Worm (Caenorhabditis elegans) whole organism, early embryonic: ENCODE measurements around the gene irld-66.

Source experiments
- B0310.2 ChIP-seq: sonication (generic microtip); optimal IDR thresholded peaks from 2 replicates; lab custom pipeline; 2016; ENCODE audit warnings: mild to moderate bottlenecking, missing genetic modification characterization, missing compliant biosample characterization
- F13C5.2 ChIP-seq: sonication (generic microtip); optimal IDR thresholded peaks from 2 replicates; lab custom pipeline; 2017; ENCODE audit warnings: mild to moderate bottlenecking, missing genetic modification characterization, inconsistent platforms, missing compliant biosample characterization
- aly-1 ChIP-seq: sonication (generic microtip); optimal IDR thresholded peaks from 2 replicates; lab custom pipeline; 2016; ENCODE audit warnings: missing genetic modification characterization, missing compliant biosample characterization
- ama-1 ChIP-seq: fragments of 150-350 bp; optimal IDR thresholded peaks from 2 replicates; lab custom pipeline; 2014
- ceh-13 ChIP-seq: fragments of 200-800 bp; sonication (Bioruptor generic); optimal IDR thresholded peaks from 2 replicates; lab custom pipeline; 2018; ENCODE audit warnings: mild to moderate bottlenecking, missing genetic modification characterization, missing compliant biosample characterization
- ceh-36 ChIP-seq: sonication (generic microtip); optimal IDR thresholded peaks from 2 replicates; lab custom pipeline; 2016; ENCODE audit warnings: missing genetic modification characterization, inconsistent platforms, missing compliant biosample characterization
- ets-7 ChIP-seq: sonication (generic microtip); optimal IDR thresholded peaks from 2 replicates; lab custom pipeline; 2016; ENCODE audit warnings: missing genotype, missing genetic modification characterization, missing compliant biosample characterization
- flt-1 ChIP-seq: fragments of 200-800 bp; sonication (Bioruptor generic); IDR thresholded peaks from 2 replicates; pipeline ENCODE4 v1.3.6; 2022; ENCODE audit warnings: missing genetic modification characterization, missing compliant biosample characterization
- hmbx-1 ChIP-seq: sonication (generic microtip); optimal IDR thresholded peaks from 2 replicates; lab custom pipeline; 2016; ENCODE audit warnings: mild to moderate bottlenecking, missing genetic modification characterization, missing compliant biosample characterization
- hmg-4 ChIP-seq: fragments of 200-800 bp; sonication (Bioruptor generic); optimal IDR thresholded peaks from 2 replicates; lab custom pipeline; 2018; ENCODE audit warnings: mild to moderate bottlenecking, missing genetic modification characterization, missing compliant biosample characterization
- hnd-1 ChIP-seq: sonication (generic microtip); optimal IDR thresholded peaks from 2 replicates; lab custom pipeline; 2016; ENCODE audit warnings: missing genetic modification characterization, missing compliant biosample characterization
- pes-1 ChIP-seq: fragments of 200-800 bp; sonication (Bioruptor generic); IDR thresholded peaks from 2 replicates; pipeline ENCODE4 v1.3.6; 2022; ENCODE audit warnings: missing genetic modification reagents, missing genetic modification characterization, missing compliant biosample characterization
- scrt-1 ChIP-seq: fragments of 200-800 bp; sonication (Bioruptor generic); IDR thresholded peaks from 2 replicates; pipeline ENCODE4 v1.3.6; 2022; ENCODE audit warnings: missing genetic modification characterization, missing compliant biosample characterization
- sea-1 ChIP-seq: fragments of 200-800 bp; sonication (Bioruptor generic); conservative IDR thresholded peaks from 2 replicates; pipeline ENCODE4 v1.3.6; 2022; ENCODE audit warnings: missing genetic modification characterization, missing compliant biosample characterization
- tbx-11 ChIP-seq: fragments of 200-800 bp; sonication (Bioruptor generic); IDR thresholded peaks from 2 replicates; pipeline ENCODE4 v1.3.6; 2022; ENCODE audit warnings: missing genetic modification characterization, missing compliant biosample characterization
- tbx-37 ChIP-seq: fragments of 200-800 bp; sonication (Bioruptor generic); conservative IDR thresholded peaks from 2 replicates; pipeline ENCODE4 v1.3.6; 2022; ENCODE audit warnings: missing genetic modification reagents, missing genetic modification characterization, missing compliant biosample characterization
- tra-4 ChIP-seq: sonication (generic microtip); optimal IDR thresholded peaks from 2 replicates; lab custom pipeline; 2017; ENCODE audit warnings: missing genetic modification characterization, missing compliant biosample characterization

Gene irld-66

ce11 chrII:2940747-2941146 is at the start of gene irld-66:
Gene irld-66 (minus strand): TSS chrII:2940847.
- no peak for TF ChIP-seq hmbx-1 (tag; lab: Kevin White, UChicago)
- TF ChIP-seq ceh-13 (GFP tag; lab: Kevin White, UChicago): no peak
- no peak for TF ChIP-seq tra-4 (tag; lab: Kevin White, UChicago)
- TF ChIP-seq sea-1 (GFP tag; lab: Robert Waterston, UW): no peak
- TF ChIP-seq tbx-11 (GFP tag; lab: Robert Waterston, UW): no peak
- TF ChIP-seq hnd-1 (tag; lab: Kevin White, UChicago): no peak
- no peak for TF ChIP-seq ama-1 (lab: Kevin White, UChicago)
- no peak for TF ChIP-seq pes-1 (GFP tag; lab: Robert Waterston, UW)
- TF ChIP-seq hmg-4 (GFP tag; lab: Kevin White, UChicago): no peak
- no peak for TF ChIP-seq tbx-37 (GFP tag; lab: Robert Waterston, UW)
- no peak for TF ChIP-seq flt-1 (GFP tag; lab: Robert Waterston, UW)
- TF ChIP-seq B0310.2: no peak

ce11 chrII:2990089-2990488 is 49.4 kb upstream of the irld-66 start:
- TF ChIP-seq scrt-1 (GFP tag; lab: Robert Waterston, UW): no peak
- TF ChIP-seq F13C5.2 (tag; lab: Kevin White, UChicago): no peak
- peak; percentile 87 for TF ChIP-seq ceh-36
- no peak for TF ChIP-seq tbx-11 (GFP tag; lab: Robert Waterston, UW)

ce11 chrII:2989076-2989475 is 48.4 kb upstream of the irld-66 start:
- TF ChIP-seq ceh-36: peak; percentile 39

- TF ChIP-seq tbx-37 (GFP tag; lab: Robert Waterston, UW) (no peak), ceh-36 (no peak), hnd-1 (tag; lab: Kevin White, UChicago) (no peak), flt-1 (GFP tag; lab: Robert Waterston, UW) (no peak), pes-1 (GFP tag; lab: Robert Waterston, UW) (no peak)
Measured at ce11 chrII:2987854-2988350, 47.3 kb upstream of the irld-66 start, which contains the start of gene lido-7. Gene lido-7 (plus strand): TSS chrII:2988300.

- TF ChIP-seq hnd-1 (tag; lab: Kevin White, UChicago) (no peak), B0310.2 (no peak), ceh-36 (no peak), aly-1 (tag; lab: Kevin White, UChicago) (no peak), tbx-37 (GFP tag; lab: Robert Waterston, UW) (no peak), F13C5.2 (tag; lab: Kevin White, UChicago) (no peak), hmg-4 (GFP tag; lab: Kevin White, UChicago) (no peak), ceh-13 (GFP tag; lab: Kevin White, UChicago) (no peak), ets-7 (tag; lab: Kevin White, UChicago) (no peak), scrt-1 (GFP tag; lab: Robert Waterston, UW) (no peak), sea-1 (GFP tag; lab: Robert Waterston, UW) (no peak), flt-1 (GFP tag; lab: Robert Waterston, UW) (no peak)
Measured at ce11 chrII:2987122-2987556, 46.5 kb upstream of the irld-66 start.

- TF ChIP-seq ceh-36 (no peak), aly-1 (tag; lab: Kevin White, UChicago) (no peak), ceh-13 (GFP tag; lab: Kevin White, UChicago) (no peak), ets-7 (tag; lab: Kevin White, UChicago) (no peak), hmbx-1 (tag; lab: Kevin White, UChicago) (no peak), flt-1 (GFP tag; lab: Robert Waterston, UW) (no peak), tra-4 (tag; lab: Kevin White, UChicago) (no peak), sea-1 (GFP tag; lab: Robert Waterston, UW) (no peak), B0310.2 (no peak), tbx-37 (GFP tag; lab: Robert Waterston, UW) (no peak), tbx-11 (GFP tag; lab: Robert Waterston, UW) (no peak), F13C5.2 (tag; lab: Kevin White, UChicago) (no peak), hmg-4 (GFP tag; lab: Kevin White, UChicago) (no peak), ama-1 (lab: Kevin White, UChicago) (no peak), hnd-1 (tag; lab: Kevin White, UChicago) (no peak), scrt-1 (GFP tag; lab: Robert Waterston, UW) (no peak), pes-1 (GFP tag; lab: Robert Waterston, UW) (no peak)
Measured at ce11 chrII:2985935-2986498, 45.4 kb upstream of the irld-66 start.

- no peak for TF ChIP-seq ceh-13 (GFP tag; lab: Kevin White, UChicago)
- no peak for TF ChIP-seq hmg-4 (GFP tag; lab: Kevin White, UChicago)
- TF ChIP-seq tra-4 (tag; lab: Kevin White, UChicago): no peak
- TF ChIP-seq aly-1 (tag; lab: Kevin White, UChicago): no peak
- no peak for TF ChIP-seq hnd-1 (tag; lab: Kevin White, UChicago)
- TF ChIP-seq hmbx-1 (tag; lab: Kevin White, UChicago): no peak
- TF ChIP-seq F13C5.2 (tag; lab: Kevin White, UChicago): no peak
- no peak for TF ChIP-seq sea-1 (GFP tag; lab: Robert Waterston, UW)
- no peak for TF ChIP-seq pes-1 (GFP tag; lab: Robert Waterston, UW)
- no peak for TF ChIP-seq B0310.2
Measured at ce11 chrII:2985446-2985845, 44.8 kb upstream of the irld-66 start.

ce11 chrII:2984383-2984782 is 43.7 kb upstream of the irld-66 start:
- TF ChIP-seq sea-1 (GFP tag; lab: Robert Waterston, UW) (no peak), ama-1 (lab: Kevin White, UChicago) (no peak), scrt-1 (GFP tag; lab: Robert Waterston, UW) (no peak), hnd-1 (tag; lab: Kevin White, UChicago) (no peak), pes-1 (GFP tag; lab: Robert Waterston, UW) (no peak), hmbx-1 (tag; lab: Kevin White, UChicago) (no peak), F13C5.2 (tag; lab: Kevin White, UChicago) (no peak), tbx-37 (GFP tag; lab: Robert Waterston, UW) (no peak), flt-1 (GFP tag; lab: Robert Waterston, UW) (no peak), aly-1 (tag; lab: Kevin White, UChicago) (no peak), ceh-13 (GFP tag; lab: Kevin White, UChicago) (no peak), ets-7 (tag; lab: Kevin White, UChicago) (no peak), tbx-11 (GFP tag; lab: Robert Waterston, UW) (no peak), tra-4 (tag; lab: Kevin White, UChicago) (no peak), B0310.2 (no peak)
